Worm (Caenorhabditis elegans): Measurements from ENCODE around the gene C07D10.6.

C07D10.6 gene

ce11 chrII:7404001-7404400 lies 24.9 kb downstream of the C07D10.6 start:
- no peak for TF ChIP-seq atf-7 (tag; optimal IDR thresholded peaks at IDR 0.05)
- no peak for TF ChIP-seq hlh-26 (GFP tag; conservative IDR thresholded peaks at IDR 0.05)
- TF ChIP-seq nfya-1 (tag; optimal IDR thresholded peaks at IDR 0.05; ENCODE audit: borderline replicate concordance, insufficient read depth), result no peak
- TF ChIP-seq lag-1 (GFP tag; IDR thresholded peaks at IDR 0.05), result no peak
- no peak for TF ChIP-seq ZK185.1 (tag; optimal IDR thresholded peaks at IDR 0.05; ENCODE audit: poor library complexity, severe bottlenecking)
- TF ChIP-seq nhr-27 (tag; optimal IDR thresholded peaks at IDR 0.05), result no peak
- no peak for TF ChIP-seq tbp1 (GFP tag; optimal IDR thresholded peaks at IDR 0.05)

DNA sequence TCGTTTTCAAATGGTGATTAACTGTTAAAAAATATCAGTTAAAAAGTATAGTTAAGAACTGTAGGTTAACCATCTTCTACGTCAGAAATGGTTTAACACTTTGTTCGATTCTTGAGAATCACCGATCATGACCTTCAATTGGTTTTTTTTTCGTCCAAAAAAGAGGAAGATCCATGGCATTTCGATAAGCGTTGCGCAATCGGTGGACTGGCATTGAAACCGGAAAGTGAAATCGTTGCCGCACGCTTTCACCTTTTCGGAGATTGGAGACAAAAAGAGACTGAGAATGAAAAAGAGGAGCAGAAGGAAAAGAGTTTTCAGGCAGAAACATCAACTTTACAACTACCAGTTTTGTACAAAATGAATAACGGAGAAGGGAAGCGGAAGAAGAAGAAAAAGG lies 26.1 kb downstream of the C07D10.6 start:
- TF ChIP-seq B0261.1 (tag; optimal IDR thresholded peaks at IDR 0.05) (no peak), mcd-1 (GFP tag; IDR thresholded peaks at IDR 0.05) (no peak), tbp1 (GFP tag; optimal IDR thresholded peaks at IDR 0.05) (no peak), snpc-4 (GFP tag; optimal IDR thresholded peaks at IDR 0.05) (no peak), snpc-4 (tag; optimal IDR thresholded peaks at IDR 0.05) (no peak), dpff-1 (tag; optimal IDR thresholded peaks at IDR 0.05) (no peak), Y53G8AR.9 (GFP tag; conservative IDR thresholded peaks at IDR 0.05) (no peak), chd-7 (tag; optimal IDR thresholded peaks at IDR 0.05) (no peak), dox-1 (GFP tag; IDR thresholded peaks at IDR 0.05) (no peak), attf-6 (GFP tag; IDR thresholded peaks at IDR 0.05) (no peak), F52B5.7 (tag; optimal IDR thresholded peaks at IDR 0.05) (no peak), T26A5.8 (tag; optimal IDR thresholded peaks at IDR 0.05) (no peak), F23B12.7 (tag; optimal IDR thresholded peaks at IDR 0.05; ENCODE audit: insufficient read depth) (no peak), ztf-28 (GFP tag; IDR thresholded peaks at IDR 0.05) (no peak), nhr-120 (GFP tag; IDR thresholded peaks at IDR 0.05) (no peak), ceh-79 (tag; optimal IDR thresholded peaks at IDR 0.05) (no peak), B0336.3 (GFP tag; IDR thresholded peaks at IDR 0.05) (no peak), lsl-1 (GFP tag; optimal IDR thresholded peaks at IDR 0.05) (no peak), egl-44 (GFP tag; IDR thresholded peaks at IDR 0.05) (no peak), nfyb-1 (GFP tag; IDR thresholded peaks at IDR 0.05) (no peak), F10E7.11 (tag; optimal IDR thresholded peaks at IDR 0.05) (no peak)

- no peak for TF ChIP-seq mcd-1 (GFP tag; IDR thresholded peaks at IDR 0.05)
- TF ChIP-seq F57A8.1 (GFP tag; optimal IDR thresholded peaks at IDR 0.05), result no peak
- no peak for TF ChIP-seq sptf-2 (GFP tag; optimal IDR thresholded peaks at IDR 0.05)
- TF ChIP-seq Y53F4B.3 (GFP tag; IDR thresholded peaks at IDR 0.05), result no peak
- TF ChIP-seq lir-1 (GFP tag; conservative IDR thresholded peaks at IDR 0.05), result no peak
- no peak for TF ChIP-seq ceh-58 (GFP tag; IDR thresholded peaks at IDR 0.05)
- no peak for TF ChIP-seq egl-18 (GFP tag; IDR thresholded peaks at IDR 0.05)
- TF ChIP-seq ets-4 (GFP tag; optimal IDR thresholded peaks at IDR 0.05), result no peak
- TF ChIP-seq snpc-1.3 (tag; optimal IDR thresholded peaks at IDR 0.05; ENCODE audit: insufficient read depth), result no peak
- TF ChIP-seq tbp1 (GFP tag; optimal IDR thresholded peaks at IDR 0.05), result no peak
- no peak for TF ChIP-seq zfh-2 (GFP tag; conservative IDR thresholded peaks at IDR 0.05)
- no peak for TF ChIP-seq ceh-91 (GFP tag; IDR thresholded peaks at IDR 0.05)
- TF ChIP-seq nhr-27 (tag; optimal IDR thresholded peaks at IDR 0.05), result no peak
- no peak for TF ChIP-seq pbrm-1 (GFP tag; IDR thresholded peaks at IDR 0.05)
- no peak for TF ChIP-seq madf-8 (GFP tag; conservative IDR thresholded peaks at IDR 0.05)
- no peak for TF ChIP-seq dox-1 (GFP tag; IDR thresholded peaks at IDR 0.05)
- TF ChIP-seq K11D2.4 (GFP tag; IDR thresholded peaks at IDR 0.05), result no peak
- no peak for TF ChIP-seq atf-7 (tag; optimal IDR thresholded peaks at IDR 0.05)
- TF ChIP-seq cebp-1 (GFP tag; IDR thresholded peaks at IDR 0.05), result no peak
- no peak for TF ChIP-seq cebp-1 (tag; optimal IDR thresholded peaks at IDR 0.05)
- TF ChIP-seq T07F8.4 (tag; optimal IDR thresholded peaks at IDR 0.05), result no peak
These were observed 27.3 kb downstream of the C07D10.6 start for ce11 chrII:7406438-7406837.
